Fruit fly (Drosophila melanogaster): ENCODE data around the gene CG17652.
A peak's percentile ranks its signal among the peaks of the same experiment; 100 is the strongest.

The CG17652 gene

dm6 chr2L:1751953-1752352 lies 19.8 kb upstream of the CG17652 start, which contains the start of the genes CG17712 and CG17648:
TSS of gene CG17712 (minus strand) at chr2L:1752122.
TSS of gene CG17648 (plus strand) at chr2L:1752308.
- TF ChIP-seq fkh (GFP tag; optimal IDR thresholded peaks at IDR 0.05): peak; percentile 89
- TF ChIP-seq CG6792 (GFP tag; optimal IDR thresholded peaks at IDR 0.05): no peak

dm6 chr2L:1748410-1748809 lies 16.3 kb upstream of the CG17652 start:
- TF ChIP-seq vri (GFP tag; optimal IDR thresholded peaks at IDR 0.05) (peak; percentile 90), net (GFP tag; optimal IDR thresholded peaks at IDR 0.05) (no peak), Eip78C (GFP tag) (peak; percentile 65), CG11294 (GFP tag; IDR thresholded peaks at IDR 0.05) (no peak), acj6 (GFP tag; optimal IDR thresholded peaks at IDR 0.05) (no peak), achi (GFP tag; optimal IDR thresholded peaks at IDR 0.05) (no peak), dsx (GFP tag; optimal IDR thresholded peaks at IDR 0.05; ENCODE audit: poor library complexity, severe bottlenecking) (no peak), CG6854 (GFP tag; optimal IDR thresholded peaks at IDR 0.05) (no peak), Eip75B (GFP tag; optimal IDR thresholded peaks at IDR 0.05) (peak; percentile 38), CG1621 (tag; optimal IDR thresholded peaks at IDR 0.05) (no peak), svp (GFP tag) (peak; percentile 69), CG8319 (GFP tag; optimal IDR thresholded peaks at IDR 0.05) (no peak), Hr39 (GFP tag; optimal IDR thresholded peaks at IDR 0.05) (no peak), CG6808 (GFP tag; optimal IDR thresholded peaks at IDR 0.05) (no peak), Met (GFP tag; optimal IDR thresholded peaks at IDR 0.05) (no peak), CG6276 (GFP tag; optimal IDR thresholded peaks at IDR 0.05) (no peak), CG4318 (GFP tag; optimal IDR thresholded peaks at IDR 0.05) (no peak), CG32006 (GFP tag; optimal IDR thresholded peaks at IDR 0.05) (no peak), Lpt (GFP tag; optimal IDR thresholded peaks at IDR 0.05) (no peak), fkh (GFP tag; optimal IDR thresholded peaks at IDR 0.05) (no peak), CG11762 (GFP tag; optimal IDR thresholded peaks at IDR 0.05; ENCODE audit: insufficient read depth) (no peak), lz (GFP tag; optimal IDR thresholded peaks at IDR 0.05) (no peak), CG10669 (GFP tag; optimal IDR thresholded peaks at IDR 0.05) (no peak), eg (GFP tag; IDR thresholded peaks at IDR 0.05) (no peak), Gug (GFP tag; IDR thresholded peaks at IDR 0.05) (no peak), CG8632 (GFP tag; optimal IDR thresholded peaks at IDR 0.05) (no peak), salr (GFP tag; optimal IDR thresholded peaks at IDR 0.05) (no peak), Hr38 (GFP tag; optimal IDR thresholded peaks at IDR 0.05) (no peak), OdsH (GFP tag; optimal IDR thresholded peaks at IDR 0.05) (no peak), Sox102F (GFP tag; optimal IDR thresholded peaks at IDR 0.05) (peak; percentile 9), Ets96B (tag; optimal IDR thresholded peaks at IDR 0.05) (no peak), pdm3 (GFP tag; optimal IDR thresholded peaks at IDR 0.05) (no peak), fd59A (GFP tag; optimal IDR thresholded peaks at IDR 0.05) (no peak), CG9139 (GFP tag; optimal IDR thresholded peaks at IDR 0.05) (no peak), CG8119 (GFP tag; IDR thresholded peaks at IDR 0.05) (no peak), cyc (GFP tag; optimal IDR thresholded peaks at IDR 0.05) (no peak)

- no peak for TF ChIP-seq CG8319 (GFP tag; optimal IDR thresholded peaks at IDR 0.05)
- TF ChIP-seq CG6854 (GFP tag; optimal IDR thresholded peaks at IDR 0.05): no peak
- no peak for TF ChIP-seq Sox14 (GFP tag; optimal IDR thresholded peaks at IDR 0.05)
- no peak for TF ChIP-seq achi (GFP tag; optimal IDR thresholded peaks at IDR 0.05)
- no peak for TF ChIP-seq CG3032 (tag; optimal IDR thresholded peaks at IDR 0.05)
- TF ChIP-seq Eip78C (GFP tag): no peak
- no peak for TF ChIP-seq Hr38 (GFP tag; optimal IDR thresholded peaks at IDR 0.05)
- no peak for TF ChIP-seq lz (GFP tag; optimal IDR thresholded peaks at IDR 0.05)
- no peak for TF ChIP-seq dac (GFP tag; optimal IDR thresholded peaks at IDR 0.05)
- TF ChIP-seq dsx (GFP tag; optimal IDR thresholded peaks at IDR 0.05; ENCODE audit: poor library complexity, severe bottlenecking): no peak
- no peak for TF ChIP-seq OdsH (GFP tag; optimal IDR thresholded peaks at IDR 0.05)
- TF ChIP-seq eg (GFP tag; IDR thresholded peaks at IDR 0.05): no peak
- no peak for TF ChIP-seq CG7368 (GFP tag; optimal IDR thresholded peaks at IDR 0.05)
These were observed 11.6 kb upstream of the CG17652 start for dm6 chr2L:1743800-1744199.
